Worm (Caenorhabditis elegans) whole organism, L1 larva: ENCODE measurements around the gene col-163.

Source experiments
- alr-1 ChIP-seq: fragments of 200-800 bp; sonication (Bioruptor generic); optimal IDR thresholded peaks from 2 replicates; lab custom pipeline; 2018; ENCODE audit warnings: borderline replicate concordance, mild to moderate bottlenecking, missing genetic modification characterization, missing compliant biosample characterization
- blmp-1 ChIP-seq: fragments of 150-350 bp; optimal IDR thresholded peaks from 2 replicates; lab custom pipeline; 2014; ENCODE audit warnings: missing biosample characterization, missing genetic modification characterization
- dsc-1 ChIP-seq: sonication (generic microtip); optimal IDR thresholded peaks from 2 replicates; lab custom pipeline; 2016; ENCODE audit warnings: mild to moderate bottlenecking, missing genetic modification characterization, missing compliant biosample characterization
- elt-3 ChIP-seq, 6 experiments: fragments of 150-350 bp in 1 of 6; sonication (generic microtip); optimal IDR thresholded peaks; 2 replicates each; lab custom pipeline; 2017 to 2018; ENCODE audit warnings: missing biosample characterization in 6 of 6, missing genetic modification characterization in 6 of 6, inconsistent platforms in 1 of 6
- fkh-10 ChIP-seq: sonication (generic microtip); optimal IDR thresholded peaks from 2 replicates; lab custom pipeline; 2017; ENCODE audit warnings: missing biosample characterization, missing genetic modification reagents, missing genetic modification characterization
- lin-14 ChIP-seq: fragments of 200-800 bp; sonication (Bioruptor generic); optimal IDR thresholded peaks from 2 replicates; lab custom pipeline; 2018; ENCODE audit warnings: mild to moderate bottlenecking, missing genetic modification characterization, moderate library complexity, missing compliant biosample characterization
- swsn-7 ChIP-seq: sonication (generic microtip); optimal IDR thresholded peaks from 2 replicates; lab custom pipeline; 2016; ENCODE audit warnings: missing genetic modification characterization, missing compliant biosample characterization
- unc-86 ChIP-seq: sonication (generic microtip); optimal IDR thresholded peaks from 2 replicates; lab custom pipeline; 2016; ENCODE audit warnings: missing genetic modification characterization, missing compliant biosample characterization
- unc-98 ChIP-seq: fragments of 200-800 bp; sonication (Bioruptor generic); IDR thresholded peaks from 2 replicates; pipeline ENCODE4 v1.3.6; 2022; ENCODE audit warnings: missing genetic modification characterization, missing compliant biosample characterization

col-163 gene

ce11 chrV:20648868-20649267 lies 49.0 kb downstream of the col-163 start:
- TF ChIP-seq blmp-1 (tag; lab: Kevin White, UChicago) = peak; percentile 23
- no peak for TF ChIP-seq unc-86 (tag; lab: Kevin White, UChicago)
- TF ChIP-seq alr-1 (tag; lab: Kevin White, UChicago) = no peak
- no peak for TF ChIP-seq unc-98
- TF ChIP-seq dsc-1 (tag; lab: Kevin White, UChicago) = no peak
- peak in 1 of 6 experiments; percentile 30 for TF ChIP-seq elt-3 (tag; optimal IDR thresholded peaks at IDR 0.05; lab: Kevin White, UChicago)
- peak; percentile 31 for TF ChIP-seq lin-14

ce11 chrV:20651923-20652322 lies 52.0 kb downstream of the col-163 start:
- TF ChIP-seq fkh-10 (GFP tag; lab: Kevin White, UChicago) = peak; percentile 32
- TF ChIP-seq swsn-7 = no peak
- TF ChIP-seq, all 84 proteins: peak for 1
